Fruit fly (Drosophila melanogaster) whole organism, prepupa: ENCODE data around the gene Lsd-2.

Experiments used
- Blimp-1 ChIP-seq: fragments of 200-800 bp; sonication (Bioruptor generic); optimal IDR thresholded peaks from 3 replicates; lab custom pipeline; 2017; ENCODE audit warnings: missing biosample characterization, missing genetic modification characterization, mild to moderate bottlenecking, moderate library complexity, missing genetic modification reagents
- CG10631 ChIP-seq: fragments of 200-800 bp; sonication (Bioruptor generic); optimal IDR thresholded peaks from 2 replicates; lab custom pipeline; 2016; ENCODE audit warnings: missing biosample characterization, missing genetic modification characterization
- CG11762 ChIP-seq: fragments of 200-800 bp; sonication (Bioruptor generic); optimal IDR thresholded peaks from 3 replicates; lab custom pipeline; 2016; ENCODE audit warnings: missing biosample characterization, missing genetic modification characterization; ENCODE audit not compliant: insufficient read depth
- CG11902 ChIP-seq: fragments of 200-800 bp; sonication (Bioruptor generic); optimal IDR thresholded peaks from 3 replicates; lab custom pipeline; 2016; ENCODE audit warnings: missing biosample characterization, missing genetic modification characterization
- CG15336 ChIP-seq: fragments of 200-800 bp; sonication (Bioruptor generic); IDR thresholded peaks from 2 replicates; pipeline ENCODE4 v1.3.6; 2022; ENCODE audit warnings: missing biosample characterization, missing genetic modification characterization
- CG1621 ChIP-seq: fragments of 200-800 bp; sonication (Bioruptor generic); optimal IDR thresholded peaks from 3 replicates; lab custom pipeline; 2018; ENCODE audit warnings: missing biosample characterization, mild to moderate bottlenecking, missing genetic modification characterization
- CG3032 ChIP-seq: fragments of 200-800 bp; optimal IDR thresholded peaks from 2 replicates; lab custom pipeline; 2019; ENCODE audit warnings: missing biosample characterization, mild to moderate bottlenecking, missing genetic modification characterization, moderate library complexity
- CG31627 ChIP-seq: fragments of 200-800 bp; sonication (Bioruptor generic); optimal IDR thresholded peaks from 3 replicates; lab custom pipeline; 2016; ENCODE audit warnings: missing biosample characterization, missing genetic modification characterization
- CG32006 ChIP-seq: fragments of 200-800 bp; sonication (Bioruptor generic); optimal IDR thresholded peaks from 3 replicates; lab custom pipeline; 2017; ENCODE audit warnings: missing biosample characterization, mild to moderate bottlenecking, missing genetic modification characterization
- CG34406 ChIP-seq: fragments of 200-800 bp; sonication (Bioruptor generic); optimal IDR thresholded peaks from 3 replicates; lab custom pipeline; 2016; ENCODE audit warnings: missing biosample characterization, missing genetic modification characterization
- CG6163 ChIP-seq: fragments of 200-800 bp; sonication (Bioruptor generic); IDR thresholded peaks from 3 replicates; pipeline ENCODE4 v1.3.6; 2022; ENCODE audit warnings: missing biosample characterization, missing genetic modification characterization
- CG6276 ChIP-seq: fragments of 200-800 bp; sonication (Bioruptor generic); optimal IDR thresholded peaks from 2 replicates; lab custom pipeline; 2017; ENCODE audit warnings: missing biosample characterization, mild to moderate bottlenecking, missing genetic modification characterization
- CG6792 ChIP-seq: fragments of 200-800 bp; sonication (Bioruptor generic); optimal IDR thresholded peaks from 3 replicates; lab custom pipeline; 2016; ENCODE audit warnings: missing biosample characterization, missing genetic modification characterization
- CG6808 ChIP-seq: fragments of 200-800 bp; sonication (Bioruptor generic); optimal IDR thresholded peaks from 3 replicates; lab custom pipeline; 2017; ENCODE audit warnings: missing biosample characterization, missing genetic modification characterization, mild to moderate bottlenecking, moderate library complexity, missing genetic modification reagents
- CG6854 ChIP-seq: fragments of 200-800 bp; sonication (Bioruptor generic); optimal IDR thresholded peaks from 2 replicates; lab custom pipeline; 2017; ENCODE audit warnings: missing biosample characterization, mild to moderate bottlenecking, missing genetic modification characterization
- CG7368 ChIP-seq: fragments of 200-800 bp; sonication (Bioruptor generic); optimal IDR thresholded peaks from 3 replicates; lab custom pipeline; 2016; ENCODE audit warnings: missing biosample characterization, missing genetic modification characterization
- CG8119 ChIP-seq: fragments of 200-800 bp; sonication (Bioruptor generic); IDR thresholded peaks from 3 replicates; pipeline ENCODE4 v1.3.6; 2022; ENCODE audit warnings: missing biosample characterization, missing genetic modification characterization
- CG8319 ChIP-seq: fragments of 200-800 bp; sonication (Bioruptor generic); optimal IDR thresholded peaks from 3 replicates; lab custom pipeline; 2016; ENCODE audit warnings: missing biosample characterization, missing genetic modification characterization
- Eip75B ChIP-seq: fragments of 200-800 bp; sonication (Bioruptor generic); optimal IDR thresholded peaks from 3 replicates; lab custom pipeline; 2016; ENCODE audit warnings: missing biosample characterization, missing genetic modification characterization
- Eip93F ChIP-seq: fragments of 200-800 bp; sonication (Bioruptor generic); optimal IDR thresholded peaks from 2 replicates; lab custom pipeline; 2016; ENCODE audit warnings: missing biosample characterization, mild to moderate bottlenecking, missing genetic modification characterization
- Ets21C ChIP-seq: fragments of 200-800 bp; sonication (Bioruptor generic); optimal IDR thresholded peaks from 3 replicates; lab custom pipeline; 2016; ENCODE audit warnings: missing biosample characterization, missing genetic modification characterization
- Ets96B ChIP-seq: fragments of 200-800 bp; optimal IDR thresholded peaks from 2 replicates; lab custom pipeline; 2019; ENCODE audit warnings: missing biosample characterization, mild to moderate bottlenecking, missing genetic modification characterization, moderate library complexity
- Hr4 ChIP-seq: fragments of 200-800 bp; sonication (Bioruptor generic); optimal IDR thresholded peaks from 3 replicates; lab custom pipeline; 2016; ENCODE audit warnings: missing biosample characterization, missing genetic modification characterization
- Lpt ChIP-seq: fragments of 200-800 bp; sonication (Bioruptor generic); optimal IDR thresholded peaks from 3 replicates; lab custom pipeline; 2016; ENCODE audit warnings: missing biosample characterization, missing genetic modification characterization
- OdsH ChIP-seq: fragments of 200-800 bp; sonication (Bioruptor generic); optimal IDR thresholded peaks from 3 replicates; lab custom pipeline; 2016; ENCODE audit warnings: missing biosample characterization, missing genetic modification characterization
- Smox ChIP-seq: fragments of 200-800 bp; sonication (Bioruptor generic); optimal IDR thresholded peaks from 3 replicates; lab custom pipeline; 2016; ENCODE audit warnings: missing biosample characterization, missing genetic modification characterization
- Sox102F ChIP-seq: fragments of 200-800 bp; sonication (Bioruptor generic); optimal IDR thresholded peaks from 2 replicates; lab custom pipeline; 2016; ENCODE audit warnings: missing biosample characterization, mild to moderate bottlenecking, missing genetic modification characterization
- Sox14 ChIP-seq: fragments of 200-800 bp; sonication (Bioruptor generic); optimal IDR thresholded peaks from 3 replicates; lab custom pipeline; 2016; ENCODE audit warnings: missing biosample characterization, missing genetic modification characterization
- Sox15 ChIP-seq: fragments of 200-800 bp; sonication (Bioruptor generic); optimal IDR thresholded peaks from 3 replicates; lab custom pipeline; 2016; ENCODE audit warnings: missing biosample characterization, missing genetic modification characterization
- acj6 ChIP-seq: fragments of 200-800 bp; sonication (Bioruptor generic); optimal IDR thresholded peaks from 3 replicates; lab custom pipeline; 2016; ENCODE audit warnings: missing biosample characterization, missing genetic modification characterization
- cyc ChIP-seq: fragments of 200-800 bp; sonication (Bioruptor generic); optimal IDR thresholded peaks from 3 replicates; lab custom pipeline; 2016; ENCODE audit warnings: missing biosample characterization, missing genetic modification characterization
- dac ChIP-seq: fragments of 200-800 bp; sonication (Bioruptor generic); optimal IDR thresholded peaks from 2 replicates; lab custom pipeline; 2017; ENCODE audit warnings: missing biosample characterization, mild to moderate bottlenecking, missing genetic modification characterization
- dsx ChIP-seq: fragments of 200-800 bp; optimal IDR thresholded peaks from 3 replicates; lab custom pipeline; 2019; ENCODE audit warnings: missing biosample characterization, mild to moderate bottlenecking, missing genetic modification characterization, moderate library complexity; ENCODE audit not compliant: poor library complexity, severe bottlenecking
- eg ChIP-seq: fragments of 200-800 bp; sonication (Bioruptor generic); IDR thresholded peaks from 3 replicates; pipeline ENCODE4 v1.3.6; 2022; ENCODE audit warnings: missing biosample characterization, missing genetic modification characterization
- esn ChIP-seq: fragments of 200-800 bp; sonication (Bioruptor generic); optimal IDR thresholded peaks from 2 replicates; lab custom pipeline; 2016; ENCODE audit warnings: missing biosample characterization, mild to moderate bottlenecking, missing genetic modification characterization, moderate library complexity
- fd85E ChIP-seq: fragments of 200-800 bp; sonication (Bioruptor generic); optimal IDR thresholded peaks from 3 replicates; lab custom pipeline; 2016; ENCODE audit warnings: missing biosample characterization, missing genetic modification characterization
- fkh ChIP-seq: fragments of 200-800 bp; sonication (Bioruptor generic); optimal IDR thresholded peaks from 3 replicates; lab custom pipeline; 2017; ENCODE audit warnings: missing biosample characterization, mild to moderate bottlenecking, missing genetic modification characterization, moderate library complexity
- lz ChIP-seq: fragments of 200-800 bp; sonication (Bioruptor generic); optimal IDR thresholded peaks from 3 replicates; lab custom pipeline; 2016; ENCODE audit warnings: missing biosample characterization, missing genetic modification characterization
- pdm3 ChIP-seq: fragments of 200-800 bp; sonication (Bioruptor generic); optimal IDR thresholded peaks from 3 replicates; lab custom pipeline; 2016; ENCODE audit warnings: missing biosample characterization, missing genetic modification characterization
- salr ChIP-seq, 2 experiments: fragments of 200-800 bp; sonication (Bioruptor generic); optimal IDR thresholded peaks; 3 replicates each; lab custom pipeline; 2016 to 2018; ENCODE audit warnings: missing biosample characterization in 2 of 2, missing genetic modification characterization in 2 of 2, mild to moderate bottlenecking in 1 of 2
- ss ChIP-seq, 2 experiments: fragments of 200-800 bp; sonication (Bioruptor generic); optimal IDR thresholded peaks; 2 replicates in 1 of 2; 3 replicates in 1 of 2; lab custom pipeline; 2017 to 2018; ENCODE audit warnings: mild to moderate bottlenecking in 2 of 2, missing biosample characterization in 2 of 2, missing genetic modification characterization in 2 of 2, moderate library complexity in 1 of 2
- svp ChIP-seq: fragments of 200-800 bp; sonication (Bioruptor generic); peaks from one replicate; lab custom pipeline; 2016; ENCODE audit warnings: missing biosample characterization, missing genetic modification characterization
- topi ChIP-seq: fragments of 200-800 bp; sonication (Bioruptor generic); optimal IDR thresholded peaks from 3 replicates; lab custom pipeline; 2016; ENCODE audit warnings: missing biosample characterization, missing genetic modification characterization

Gene Lsd-2

DNA sequence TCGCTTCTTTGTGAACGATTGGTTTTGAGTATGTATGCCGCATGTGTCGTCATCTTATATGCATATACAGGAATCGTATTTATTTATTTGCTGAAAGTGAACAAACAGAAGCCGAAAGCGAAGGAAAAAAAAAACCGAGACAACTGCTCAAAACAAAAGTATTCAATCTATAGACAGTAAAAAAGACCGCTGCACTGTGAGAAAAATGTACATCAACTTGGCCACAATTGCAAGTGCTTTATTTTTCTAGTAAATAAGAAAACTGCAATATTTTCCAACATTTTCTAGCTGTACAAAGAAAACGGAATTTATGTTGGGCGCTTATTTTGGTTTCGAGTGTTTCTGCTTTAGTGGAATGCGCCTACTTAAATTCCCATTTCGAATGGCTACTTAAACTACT, 49.1 kb downstream of the Lsd-2 start (continued):
- TF ChIP-seq Sox14 (peak; percentile 52), Sox102F (peak; percentile 42), Hr4 (GFP tag; lab: Kevin White, UChicago) (peak; percentile 31), CG32006 (peak; percentile 53), CG6854 (GFP tag; lab: Kevin White, UChicago) (peak; percentile 24), CG11762 (peak; percentile 4), CG10631 (GFP tag; lab: Kevin White, UChicago) (peak; percentile 30), CG6276 (peak; percentile 30)
- TF ChIP-seq, all 60 proteins: peak for 44

DNA sequence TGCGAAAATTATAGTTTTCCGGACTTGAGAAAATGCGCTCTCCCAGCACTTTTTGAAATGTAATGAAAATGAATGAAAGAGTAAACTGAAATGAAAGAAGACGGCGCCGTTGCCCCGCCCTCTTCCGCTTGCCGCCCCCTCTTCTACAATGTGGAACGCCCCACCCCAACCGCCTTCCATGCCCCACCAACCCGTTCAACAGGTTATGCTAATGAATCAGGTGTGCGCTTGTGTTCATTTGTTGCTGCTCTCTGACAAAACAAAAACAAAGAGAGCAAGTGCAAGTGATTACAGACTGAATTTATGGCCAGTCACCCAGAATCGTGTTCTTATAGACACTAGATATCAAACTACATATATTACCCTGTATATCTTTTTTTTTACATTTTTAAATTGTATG, 50.3 kb downstream of the Lsd-2 start:
- TF ChIP-seq ss (GFP tag; optimal IDR thresholded peaks at IDR 0.05; lab: Kevin White, UChicago) (peak; percentile 12 to 50), Blimp-1 (GFP tag; lab: Kevin White, UChicago) (peak; percentile 16), Sox15 (no peak), pdm3 (GFP tag; lab: Kevin White, UChicago) (no peak), dsx (GFP tag; lab: Kevin White, UChicago) (peak; percentile 55), CG8119 (GFP tag; lab: Robert Waterston, UW) (peak; percentile 52; the same call in 1 of the 3 replicates), CG7368 (GFP tag; lab: Kevin White, UChicago) (no peak), CG15336 (GFP tag; lab: Robert Waterston, UW) (no peak), eg (GFP tag; lab: Robert Waterston, UW) (peak; percentile 32; the same call in 1 of the 3 replicates), dac (GFP tag; lab: Kevin White, UChicago) (no peak), CG31627 (GFP tag; lab: Kevin White, UChicago) (no peak), CG6163 (GFP tag; lab: Robert Waterston, UW) (peak; percentile 48; the same call in 2 of the 3 replicates)

DNA sequence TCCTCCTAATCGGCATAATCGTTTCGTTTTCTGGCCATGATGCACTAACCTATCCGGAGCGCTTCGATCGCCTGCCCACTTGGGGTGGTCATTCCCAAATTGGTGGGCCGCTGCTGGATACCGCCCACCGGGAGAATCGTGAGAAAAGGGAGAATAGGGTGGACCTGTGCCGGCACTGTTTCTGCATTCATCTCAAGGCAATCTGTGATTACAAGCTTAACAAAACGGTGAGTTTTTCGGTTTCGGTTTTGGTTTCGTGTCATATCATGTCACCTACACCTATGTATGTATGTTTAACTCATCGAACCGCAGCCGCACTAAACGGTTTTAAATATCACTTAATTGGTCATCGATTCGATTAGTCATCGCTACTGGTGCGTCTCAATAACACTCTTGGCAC, 51.3 kb downstream of the Lsd-2 start:
- TF ChIP-seq ss (GFP tag; optimal IDR thresholded peaks at IDR 0.05; lab: Kevin White, UChicago) (no peak), CG8319 (GFP tag; lab: Kevin White, UChicago) (no peak), CG3032 (tag; lab: Kevin White, UChicago) (no peak), topi (no peak), CG6808 (GFP tag; lab: Kevin White, UChicago) (no peak), CG32006 (no peak), Sox102F (no peak), esn (GFP tag; lab: Kevin White, UChicago) (no peak)

DNA sequence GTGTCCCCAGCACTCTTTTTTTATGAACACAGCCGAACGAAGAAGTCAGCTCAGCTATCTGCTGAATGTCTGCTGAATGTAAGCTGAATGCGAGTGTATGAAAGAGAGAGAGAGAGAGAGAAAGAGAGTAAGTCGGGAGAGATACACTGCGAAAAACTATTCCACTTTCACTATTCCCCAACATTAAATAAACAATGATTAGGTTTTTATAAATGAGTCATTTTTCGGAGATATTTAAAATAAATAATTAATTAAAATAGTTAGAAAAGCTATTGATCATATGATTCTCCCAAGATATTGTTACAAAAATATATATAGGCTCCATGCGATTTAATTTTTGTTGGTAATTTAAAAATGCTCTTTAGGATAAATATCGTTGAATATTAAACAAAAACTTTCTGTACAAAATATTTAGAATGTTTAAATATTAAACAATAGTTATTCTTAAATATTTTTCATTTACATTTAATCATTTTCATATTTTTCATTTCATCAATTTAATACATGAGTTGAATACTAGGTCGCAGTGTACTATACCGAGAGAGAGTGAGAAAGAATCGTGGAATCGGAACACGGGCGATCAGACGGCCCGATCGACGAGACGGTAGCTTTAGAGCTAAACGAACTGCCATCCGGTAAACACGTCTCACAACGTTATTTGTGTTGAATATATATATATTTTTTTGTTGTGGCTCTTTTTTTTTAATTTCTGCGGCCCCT, 52.0 kb downstream of the Lsd-2 start, which contains the start of gene be:
Gene be, plus strand, starts transcription at position 611 of the 720 bp plus-strand sequence.
- TF ChIP-seq Sox15, result peak; percentile 16
- TF ChIP-seq CG6854 (GFP tag; lab: Kevin White, UChicago), result no peak
- peak; percentile 59 for TF ChIP-seq dsx (GFP tag; lab: Kevin White, UChicago)
- TF ChIP-seq Eip75B, result no peak
- peak; percentile 59 for TF ChIP-seq CG6163 (GFP tag; lab: Robert Waterston, UW)
- TF ChIP-seq CG11762, result peak; percentile 57
- peak in 1 of 2 experiments; percentile 68 for TF ChIP-seq salr (GFP tag; optimal IDR thresholded peaks at IDR 0.05; lab: Kevin White, UChicago)
- TF ChIP-seq OdsH, result peak; percentile 32
- peak; percentile 54 for TF ChIP-seq CG6808 (GFP tag; lab: Kevin White, UChicago)
- no peak for TF ChIP-seq fd85E (GFP tag; lab: Kevin White, UChicago)
- TF ChIP-seq Ets21C, result no peak
- peak; percentile 56 for TF ChIP-seq CG6792 (GFP tag; lab: Kevin White, UChicago)
- no peak for TF ChIP-seq CG1621 (tag; lab: Kevin White, UChicago)
- TF ChIP-seq dac (GFP tag; lab: Kevin White, UChicago), result no peak
- peak; percentile 14 for TF ChIP-seq acj6
- TF ChIP-seq Sox102F, result peak; percentile 47
- TF ChIP-seq CG34406 (GFP tag; lab: Kevin White, UChicago), result peak; percentile 66
- peak; percentile 76 for TF ChIP-seq Ets96B (tag; lab: Kevin White, UChicago)
- peak; percentile 70 for TF ChIP-seq CG10631 (GFP tag; lab: Kevin White, UChicago)
- TF ChIP-seq fkh (GFP tag; lab: Kevin White, UChicago), result no peak
- peak; percentile 16 for TF ChIP-seq Smox
- TF ChIP-seq Lpt (GFP tag; lab: Kevin White, UChicago), result no peak
- TF ChIP-seq pdm3 (GFP tag; lab: Kevin White, UChicago), result peak; percentile 32
- TF ChIP-seq lz (GFP tag; lab: Kevin White, UChicago), result no peak
- TF ChIP-seq Sox14, result peak; percentile 24
- TF ChIP-seq CG11902, result peak; percentile 4
- TF ChIP-seq svp, result peak; percentile 76
- peak; percentile 41 for TF ChIP-seq Eip93F (GFP tag; lab: Kevin White, UChicago)
- TF ChIP-seq cyc (GFP tag; lab: Kevin White, UChicago), result peak; percentile 11
